Worm (Caenorhabditis elegans) whole organism, L4 larva: ENCODE measurements around the gene ZK662.2.

Experiments
- F26F4.8 ChIP-seq: fragments of 200-800 bp; sonication (Bioruptor generic); conservative IDR thresholded peaks from 2 replicates; pipeline ENCODE4 v1.3.6; 2022; ENCODE audit warnings: missing genetic modification characterization, missing compliant biosample characterization
- F44E2.7 ChIP-seq: fragments of 200-800 bp; sonication (Bioruptor generic); IDR thresholded peaks from 2 replicates; pipeline ENCODE4 v2.1.2; 2022; ENCODE audit warnings: missing genetic modification characterization, missing compliant biosample characterization
- T20F7.1 ChIP-seq: fragments of 200-800 bp; sonication (Bioruptor generic); optimal IDR thresholded peaks from 2 replicates; lab custom pipeline; 2018; ENCODE audit warnings: mild to moderate bottlenecking, missing genetic modification characterization, missing compliant biosample characterization
- Y105C5A.15 ChIP-seq: fragments of 200-800 bp; sonication (Bioruptor generic); IDR thresholded peaks from 2 replicates; pipeline ENCODE4 v1.3.6; 2022; ENCODE audit warnings: missing genetic modification characterization, missing compliant biosample characterization
- Y48G9A.11 ChIP-seq: fragments of 200-800 bp; sonication (Bioruptor generic); IDR thresholded peaks from 2 replicates; pipeline ENCODE4 v1.3.6; 2022; ENCODE audit warnings: missing genetic modification reagents, missing genetic modification characterization, missing compliant biosample characterization
- Y5F2A.4 ChIP-seq: fragments of 200-800 bp; sonication (Bioruptor generic); optimal IDR thresholded peaks from 2 replicates; lab custom pipeline; 2018; ENCODE audit warnings: mild to moderate bottlenecking, missing genetic modification characterization, missing compliant biosample characterization
- Y75B8A.6 ChIP-seq: fragments of 200-800 bp; sonication (Bioruptor generic); IDR thresholded peaks from 2 replicates; pipeline ENCODE4 v1.3.6; 2022; ENCODE audit warnings: missing genetic modification reagents, missing genetic modification characterization, missing compliant biosample characterization
- ZK337.2 ChIP-seq: fragments of 200-800 bp; sonication (Bioruptor generic); IDR thresholded peaks from 2 replicates; pipeline ENCODE4 v1.3.6; 2022; ENCODE audit warnings: missing genetic modification reagents, missing genetic modification characterization, missing compliant biosample characterization
- aha-1 ChIP-seq: fragments of 150-350 bp; peaks from one replicate; lab custom pipeline; 2014; ENCODE audit warnings: missing biosample characterization, missing genetic modification characterization
- ceh-62 ChIP-seq: sonication (generic microtip); optimal IDR thresholded peaks from 2 replicates; lab custom pipeline; 2017; ENCODE audit warnings: missing biosample characterization, missing genetic modification characterization
- ces-1 ChIP-seq: fragments of 150-350 bp; sonication (generic microtip); optimal IDR thresholded peaks from 4 replicates; lab custom pipeline; 2014; ENCODE audit warnings: missing biosample characterization, missing genetic modification reagents, missing genetic modification characterization
- cey-2 ChIP-seq: sonication (generic microtip); optimal IDR thresholded peaks from 3 replicates; lab custom pipeline; 2017; ENCODE audit warnings: missing genetic modification characterization, mild to moderate bottlenecking, missing compliant biosample characterization, antibody characterized with exemption, borderline replicate concordance; ENCODE audit not compliant: insufficient read depth
- daf-16 ChIP-seq, 3 experiments: sonication (generic microtip); optimal IDR thresholded peaks; 2 replicates each; lab custom pipeline; 2016 to 2017; ENCODE audit warnings: missing genetic modification characterization in 3 of 3, missing genetic modification reagents in 3 of 3, mild to moderate bottlenecking in 2 of 3, missing compliant biosample characterization in 2 of 3, missing biosample characterization in 1 of 3, moderate library complexity in 1 of 3
- daf-8 ChIP-seq: fragments of 200-800 bp; sonication (Bioruptor generic); IDR thresholded peaks from 2 replicates; pipeline ENCODE4 v1.3.6; 2022; ENCODE audit warnings: missing genetic modification characterization, missing compliant biosample characterization
- dpl-1 ChIP-seq: fragments of 150-350 bp; optimal IDR thresholded peaks from 2 replicates; lab custom pipeline; 2014; ENCODE audit warnings: missing biosample characterization, missing genetic modification reagents, missing genetic modification characterization
- duxl-1 ChIP-seq: sonication (generic microtip); optimal IDR thresholded peaks from 2 replicates; lab custom pipeline; 2016; ENCODE audit warnings: mild to moderate bottlenecking, missing genetic modification characterization, moderate library complexity, missing compliant biosample characterization; ENCODE audit not compliant: poor library complexity
- dve-1 ChIP-seq: sonication (generic microtip); optimal IDR thresholded peaks from 2 replicates; lab custom pipeline; 2017; ENCODE audit warnings: antibody characterized with exemption, mild to moderate bottlenecking, missing genetic modification characterization, missing compliant biosample characterization; ENCODE audit not compliant: insufficient read depth
- egl-27 ChIP-seq: sonication (generic microtip); optimal IDR thresholded peaks from 3 replicates; lab custom pipeline; 2017; ENCODE audit warnings: missing biosample characterization, missing genetic modification reagents, missing genetic modification characterization
- egl-43 ChIP-seq: fragments of 200-800 bp; sonication (Bioruptor generic); IDR thresholded peaks from 2 replicates; pipeline ENCODE4 v1.3.6; 2022; ENCODE audit warnings: missing genetic modification reagents, missing genetic modification characterization, missing compliant biosample characterization
- fkh-10 ChIP-seq: fragments of 150-350 bp; optimal IDR thresholded peaks from 2 replicates; lab custom pipeline; 2014; ENCODE audit warnings: missing biosample characterization, missing genetic modification reagents, missing genetic modification characterization
- gei-8 ChIP-seq: fragments of 200-800 bp; sonication (Bioruptor generic); optimal IDR thresholded peaks from 2 replicates; lab custom pipeline; 2018; ENCODE audit warnings: mild to moderate bottlenecking, missing genetic modification characterization, missing compliant biosample characterization
- hlh-30 ChIP-seq: sonication (generic microtip); optimal IDR thresholded peaks from 2 replicates; lab custom pipeline; 2017; ENCODE audit warnings: antibody characterized with exemption, mild to moderate bottlenecking, missing genetic modification characterization, missing compliant biosample characterization; ENCODE audit not compliant: insufficient read depth
- hmg-1.1 ChIP-seq: fragments of 200-800 bp; sonication (Bioruptor generic); IDR thresholded peaks from 2 replicates; pipeline ENCODE4 v1.3.6; 2022; ENCODE audit warnings: missing genetic modification reagents, missing genetic modification characterization, missing compliant biosample characterization
- lim-7 ChIP-seq: fragments of 200-800 bp; sonication (Bioruptor generic); IDR thresholded peaks from 2 replicates; pipeline ENCODE4 v1.3.6; 2022; ENCODE audit warnings: missing genetic modification characterization, missing compliant biosample characterization
- lin-13 ChIP-seq: fragments of 150-350 bp; optimal IDR thresholded peaks from 2 replicates; lab custom pipeline; 2014; ENCODE audit warnings: missing biosample characterization, missing genetic modification reagents, missing genetic modification characterization
- lin-15B ChIP-seq: fragments of 150-350 bp; sonication (generic microtip); optimal IDR thresholded peaks from 3 replicates; lab custom pipeline; 2014; ENCODE audit warnings: missing biosample characterization, missing genetic modification characterization
- lin-39 ChIP-seq: fragments of 150-350 bp; optimal IDR thresholded peaks from 2 replicates; lab custom pipeline; 2014; ENCODE audit warnings: missing biosample characterization, missing genetic modification reagents, missing genetic modification characterization
- lsy-2 ChIP-seq, 2 experiments: fragments of 150-350 bp in 1 of 2; sonication (generic microtip) in 1 of 2; optimal IDR thresholded peaks; 2 replicates each; lab custom pipeline; 2014 to 2017; ENCODE audit warnings: missing biosample characterization in 2 of 2, missing genetic modification characterization in 2 of 2
- mep-1 ChIP-seq: fragments of 150-350 bp; sonication (generic microtip); optimal IDR thresholded peaks from 3 replicates; lab custom pipeline; 2014; ENCODE audit warnings: missing biosample characterization, missing genetic modification characterization
- mes-2 ChIP-seq: sonication (generic microtip); optimal IDR thresholded peaks from 2 replicates; lab custom pipeline; 2016; ENCODE audit warnings: missing genotype, mild to moderate bottlenecking, missing genetic modification characterization, missing compliant biosample characterization; ENCODE audit not compliant: poor library complexity, severe bottlenecking
- nhr-10 ChIP-seq: fragments of 150-350 bp; optimal IDR thresholded peaks from 2 replicates; lab custom pipeline; 2014; ENCODE audit warnings: missing biosample characterization, missing genetic modification characterization
- nhr-11 ChIP-seq: fragments of 150-350 bp; optimal IDR thresholded peaks from 2 replicates; lab custom pipeline; 2014; ENCODE audit warnings: missing biosample characterization, missing genetic modification characterization
- nhr-237 ChIP-seq: sonication (generic microtip); optimal IDR thresholded peaks from 2 replicates; lab custom pipeline; 2017; ENCODE audit warnings: missing biosample characterization, missing genetic modification characterization
- nhr-28 ChIP-seq: fragments of 150-350 bp; optimal IDR thresholded peaks from 2 replicates; lab custom pipeline; 2014; ENCODE audit warnings: missing biosample characterization, missing genetic modification characterization
- nhr-41 ChIP-seq: fragments of 200-800 bp; sonication (Bioruptor generic); IDR thresholded peaks from 2 replicates; pipeline ENCODE4 v1.3.6; 2022; ENCODE audit warnings: missing genetic modification reagents, missing genetic modification characterization, missing compliant biosample characterization
- nhr-48 ChIP-seq: sonication (generic microtip); optimal IDR thresholded peaks from 2 replicates; lab custom pipeline; 2016; ENCODE audit warnings: mild to moderate bottlenecking, missing genetic modification characterization, missing compliant biosample characterization
- nhr-76 ChIP-seq: fragments of 150-350 bp; optimal IDR thresholded peaks from 2 replicates; lab custom pipeline; 2014; ENCODE audit warnings: missing biosample characterization, missing genetic modification characterization
- pqm-1 ChIP-seq: sonication (generic microtip); optimal IDR thresholded peaks from 2 replicates; lab custom pipeline; 2017; ENCODE audit warnings: missing biosample characterization, missing genetic modification characterization
- rbr-2 ChIP-seq: sonication (generic microtip); optimal IDR thresholded peaks from 2 replicates; lab custom pipeline; 2016; ENCODE audit warnings: missing genotype, missing genetic modification characterization, missing compliant biosample characterization
- set-16 ChIP-seq: fragments of 200-800 bp; sonication (Bioruptor generic); IDR thresholded peaks from 2 replicates; pipeline ENCODE4 v1.3.6; 2022; ENCODE audit warnings: missing genetic modification reagents, missing genetic modification characterization, missing compliant biosample characterization
- skn-1 ChIP-seq: fragments of 150-350 bp; optimal IDR thresholded peaks from 2 replicates; lab custom pipeline; 2014; ENCODE audit warnings: missing biosample characterization, missing genetic modification characterization
- snpc-1.2 ChIP-seq: fragments of 200-800 bp; sonication (Bioruptor generic); IDR thresholded peaks from 2 replicates; pipeline ENCODE4 v1.3.6; 2022; ENCODE audit warnings: missing genetic modification reagents, missing genetic modification characterization, missing compliant biosample characterization
- spr-1 ChIP-seq: sonication (generic microtip); optimal IDR thresholded peaks from 2 replicates; lab custom pipeline; 2016; ENCODE audit warnings: mild to moderate bottlenecking, missing genetic modification characterization, missing compliant biosample characterization
- tra-1 ChIP-seq: fragments of 200-800 bp; sonication (Bioruptor generic); IDR thresholded peaks from 2 replicates; pipeline ENCODE4 v1.3.6; 2022; ENCODE audit warnings: missing genetic modification reagents, missing genetic modification characterization, missing compliant biosample characterization
- unc-39 ChIP-seq: sonication (generic microtip); optimal IDR thresholded peaks from 2 replicates; lab custom pipeline; 2017; ENCODE audit warnings: missing biosample characterization, missing genetic modification characterization
- zip-2 ChIP-seq: fragments of 150-350 bp; optimal IDR thresholded peaks from 2 replicates; lab custom pipeline; 2014; ENCODE audit warnings: missing biosample characterization, missing genetic modification characterization
- ztf-11 ChIP-seq: fragments of 150-350 bp; optimal IDR thresholded peaks from 2 replicates; lab custom pipeline; 2014; ENCODE audit warnings: missing biosample characterization, missing genetic modification characterization

The ZK662.2 gene

ce11 chrX:15704579-15705110 is 8.1 kb downstream of the ZK662.2 start (continued):
- no peak for TF ChIP-seq mes-2 (tag; lab: Kevin White, UChicago)
- TF ChIP-seq daf-16 (GFP tag; optimal IDR thresholded peaks at IDR 0.05; lab: Kevin White, UChicago), result peak in 1 of 2 experiments; percentile 8
- TF ChIP-seq daf-16 (tag; optimal IDR thresholded peaks at IDR 0.05; lab: Kevin White, UChicago), result peak; percentile 84
- TF ChIP-seq set-16 (GFP tag; lab: Robert Waterston, UW), result no peak
- TF ChIP-seq unc-39 (tag; lab: Kevin White, UChicago), result no peak
- TF ChIP-seq ztf-11 (tag; lab: Kevin White, UChicago), result no peak
- TF ChIP-seq Y105C5A.15 (GFP tag; lab: Robert Waterston, UW), result no peak
- no peak for TF ChIP-seq daf-8 (GFP tag; lab: Robert Waterston, UW)
- no peak for TF ChIP-seq cey-2
- TF ChIP-seq lsy-2 (tag; optimal IDR thresholded peaks at IDR 0.05; lab: Kevin White, UChicago), result peak in 1 of 2 experiments; percentile 22
- no peak for TF ChIP-seq F44E2.7 (GFP tag; lab: Robert Waterston, UW)
- TF ChIP-seq hlh-30 (tag; lab: Kevin White, UChicago), result peak; percentile 84
- no peak for TF ChIP-seq ces-1
- TF ChIP-seq nhr-41 (GFP tag; lab: Robert Waterston, UW), result no peak
- TF ChIP-seq ZK337.2 (GFP tag; lab: Robert Waterston, UW), result no peak
- no peak for TF ChIP-seq Y48G9A.11 (GFP tag; lab: Robert Waterston, UW)
- TF ChIP-seq lim-7 (GFP tag; lab: Robert Waterston, UW), result no peak
- TF ChIP-seq Y75B8A.6 (GFP tag; lab: Robert Waterston, UW), result no peak
- no peak for TF ChIP-seq spr-1 (tag; lab: Kevin White, UChicago)
- no peak for TF ChIP-seq egl-27 (tag; lab: Kevin White, UChicago)
- TF ChIP-seq zip-2 (tag; lab: Kevin White, UChicago), result no peak
- TF ChIP-seq T20F7.1 (GFP tag; lab: Kevin White, UChicago), result no peak
- no peak for TF ChIP-seq rbr-2 (tag; lab: Kevin White, UChicago)
- no peak for TF ChIP-seq skn-1 (tag; lab: Kevin White, UChicago)
- no peak for TF ChIP-seq lin-13
- TF ChIP-seq tra-1 (GFP tag; lab: Robert Waterston, UW), result 0 out of 2 replicates have a peak, but pooled peaks have one; percentile 14
- TF ChIP-seq dve-1 (tag; lab: Kevin White, UChicago), result peak; percentile 70
- TF ChIP-seq lin-15B (tag; lab: Kevin White, UChicago), result no peak
- peak; percentile 85 for TF ChIP-seq aha-1 (tag; lab: Kevin White, UChicago)
- no peak for TF ChIP-seq F26F4.8 (GFP tag; lab: Robert Waterston, UW)
- no peak for TF ChIP-seq hmg-1.1 (GFP tag; lab: Robert Waterston, UW)
- TF ChIP-seq nhr-237 (tag; lab: Kevin White, UChicago), result no peak
- TF ChIP-seq nhr-48 (tag; lab: Kevin White, UChicago), result peak; percentile 97
- TF ChIP-seq Y5F2A.4 (GFP tag; lab: Kevin White, UChicago), result no peak
- no peak for TF ChIP-seq gei-8
- no peak for TF ChIP-seq fkh-10 (GFP tag; lab: Kevin White, UChicago)
- peak; percentile 34 for TF ChIP-seq mep-1 (tag; lab: Kevin White, UChicago)
- TF ChIP-seq ceh-62 (tag; lab: Kevin White, UChicago), result no peak
- TF ChIP-seq lin-39 (tag; lab: Kevin White, UChicago), result no peak

- peak; percentile 57 for TF ChIP-seq nhr-28
- TF ChIP-seq snpc-1.2 (GFP tag; lab: Robert Waterston, UW), result no peak
- TF ChIP-seq pqm-1 (tag; lab: Kevin White, UChicago), result no peak
- TF ChIP-seq nhr-10, result no peak
- TF ChIP-seq lsy-2 (tag; optimal IDR thresholded peaks at IDR 0.05; lab: Kevin White, UChicago), result peak in 1 of 2 experiments; percentile 18
- no peak for TF ChIP-seq ZK337.2 (GFP tag; lab: Robert Waterston, UW)
- peak; percentile 53 for TF ChIP-seq tra-1 (GFP tag; lab: Robert Waterston, UW)
- TF ChIP-seq cey-2, result peak; percentile 25
- no peak for TF ChIP-seq Y5F2A.4 (GFP tag; lab: Kevin White, UChicago)
- peak; percentile 20 for TF ChIP-seq dve-1 (tag; lab: Kevin White, UChicago)
- no peak for TF ChIP-seq dpl-1 (GFP tag; lab: Kevin White, UChicago)
- peak; percentile 50 for TF ChIP-seq aha-1 (tag; lab: Kevin White, UChicago)
- TF ChIP-seq lin-13, result no peak
- no peak for TF ChIP-seq mes-2 (tag; lab: Kevin White, UChicago)
- no peak for TF ChIP-seq nhr-11
- TF ChIP-seq zip-2 (tag; lab: Kevin White, UChicago), result no peak
- TF ChIP-seq ceh-62 (tag; lab: Kevin White, UChicago), result no peak
- no peak for TF ChIP-seq duxl-1
- no peak for TF ChIP-seq nhr-76 (tag; lab: Kevin White, UChicago)
- no peak for TF ChIP-seq egl-43 (GFP tag; lab: Robert Waterston, UW)
- TF ChIP-seq set-16 (GFP tag; lab: Robert Waterston, UW), result no peak
- no peak for TF ChIP-seq F44E2.7 (GFP tag; lab: Robert Waterston, UW)
These were observed 9.7 kb downstream of the ZK662.2 start for ce11 chrX:15706108-15706676.
